Worm (Caenorhabditis elegans) whole organism, L4/young adult: ENCODE measurements around the gene eff-1.

Source experiments
- W03F9.2 ChIP-seq: fragments of 150-350 bp; optimal IDR thresholded peaks from 2 replicates; lab custom pipeline; 2014; ENCODE audit warnings: missing biosample characterization, missing genetic modification characterization
- dao-5 ChIP-seq: sonication (generic microtip); optimal IDR thresholded peaks from 2 replicates; lab custom pipeline; 2016; ENCODE audit warnings: missing genotype, missing genetic modification characterization, moderate library complexity, missing compliant biosample characterization
- him-1 ChIP-seq: sonication (generic microtip); optimal IDR thresholded peaks from 2 replicates; lab custom pipeline; 2016; ENCODE audit warnings: missing genotype, missing genetic modification reagents, missing genetic modification characterization, missing compliant biosample characterization

ce11 chrII:8339108-8339507, 7.4 kb upstream of the eff-1 start:
- TF ChIP-seq W03F9.2 (no peak), him-1 (tag; lab: Kevin White, UChicago) (no peak), dao-5 (tag; lab: Kevin White, UChicago) (no peak)
